Worm (Caenorhabditis elegans) whole organism, L1 larva: Measurements from ENCODE around the gene str-188.

Source experiments
- C04F5.9 ChIP-seq: sonication (generic microtip); optimal IDR thresholded peaks from 2 replicates; lab custom pipeline; 2016; ENCODE audit warnings: missing genetic modification characterization, missing compliant biosample characterization
- C16A3.4 ChIP-seq: fragments of 150-350 bp; optimal IDR thresholded peaks from 2 replicates; lab custom pipeline; 2014; ENCODE audit warnings: missing biosample characterization, missing genetic modification characterization
- C34B4.2 ChIP-seq: sonication (generic microtip); optimal IDR thresholded peaks from 2 replicates; lab custom pipeline; 2017; ENCODE audit warnings: mild to moderate bottlenecking, missing genetic modification characterization, missing compliant biosample characterization
- Y116A8C.19 ChIP-seq: sonication (generic microtip); optimal IDR thresholded peaks from 2 replicates; lab custom pipeline; 2016; ENCODE audit warnings: missing compliant biosample characterization, missing genetic modification characterization, borderline replicate concordance
- alr-1 ChIP-seq: fragments of 200-800 bp; sonication (Bioruptor generic); optimal IDR thresholded peaks from 2 replicates; lab custom pipeline; 2018; ENCODE audit warnings: borderline replicate concordance, mild to moderate bottlenecking, missing genetic modification characterization, missing compliant biosample characterization
- aly-2 ChIP-seq: fragments of 150-350 bp; optimal IDR thresholded peaks from 2 replicates; lab custom pipeline; 2014; ENCODE audit warnings: missing biosample characterization, missing genetic modification characterization
- ama-1 ChIP-seq: fragments of 150-350 bp; optimal IDR thresholded peaks from 2 replicates; lab custom pipeline; 2014
- blmp-1 ChIP-seq: fragments of 150-350 bp; optimal IDR thresholded peaks from 2 replicates; lab custom pipeline; 2014; ENCODE audit warnings: missing biosample characterization, missing genetic modification characterization
- ceh-8 ChIP-seq: fragments of 200-800 bp; sonication (Bioruptor generic); optimal IDR thresholded peaks from 2 replicates; lab custom pipeline; 2018; ENCODE audit warnings: mild to moderate bottlenecking, missing genetic modification characterization, moderate library complexity, missing compliant biosample characterization
- ceh-90 ChIP-seq: sonication (generic microtip); optimal IDR thresholded peaks from 2 replicates; lab custom pipeline; 2016; ENCODE audit warnings: missing genetic modification characterization, missing compliant biosample characterization
- ces-1 ChIP-seq: fragments of 150-350 bp; optimal IDR thresholded peaks from 2 replicates; lab custom pipeline; 2014; ENCODE audit warnings: missing biosample characterization, missing genetic modification reagents, missing genetic modification characterization
- dsc-1 ChIP-seq: sonication (generic microtip); optimal IDR thresholded peaks from 2 replicates; lab custom pipeline; 2016; ENCODE audit warnings: mild to moderate bottlenecking, missing genetic modification characterization, missing compliant biosample characterization
- efl-1 ChIP-seq, 4 experiments: fragments of 150-350 bp; optimal IDR thresholded peaks in 3 of 4; peaks in 1 of 4; 1 replicate in 1 of 4; 2 replicates in 3 of 4; lab custom pipeline; 2014; ENCODE audit warnings: missing biosample characterization in 2 of 4, missing genetic modification characterization in 2 of 4, missing genetic modification reagents in 2 of 4
- elt-2 ChIP-seq: sonication (generic microtip); optimal IDR thresholded peaks from 2 replicates; lab custom pipeline; 2016; ENCODE audit warnings: missing genetic modification characterization, mild to moderate bottlenecking, inconsistent platforms, missing compliant biosample characterization, missing genetic modification reagents
- elt-3 ChIP-seq, 6 experiments: fragments of 150-350 bp in 1 of 6; sonication (generic microtip); optimal IDR thresholded peaks; 2 replicates each; lab custom pipeline; 2017 to 2018; ENCODE audit warnings: missing biosample characterization in 6 of 6, missing genetic modification characterization in 6 of 6, inconsistent platforms in 1 of 6
- grh-1 ChIP-seq: fragments of 200-800 bp; sonication (Bioruptor generic); IDR thresholded peaks from 2 replicates; pipeline ENCODE4 v1.3.6; 2022; ENCODE audit warnings: missing genetic modification reagents, missing genetic modification characterization, missing compliant biosample characterization
- hlh-17 ChIP-seq: fragments of 200-800 bp; sonication (Bioruptor generic); optimal IDR thresholded peaks from 2 replicates; lab custom pipeline; 2018; ENCODE audit warnings: missing genetic modification characterization, mild to moderate bottlenecking, missing compliant biosample characterization, moderate library complexity, borderline replicate concordance
- hlh-4 ChIP-seq: sonication (generic microtip); optimal IDR thresholded peaks from 2 replicates; lab custom pipeline; 2016; ENCODE audit warnings: mild to moderate bottlenecking, missing genetic modification characterization, missing compliant biosample characterization
- hpl-2 ChIP-seq: fragments of 150-350 bp; optimal IDR thresholded peaks from 2 replicates; lab custom pipeline; 2014; ENCODE audit warnings: missing biosample characterization, missing genetic modification reagents, missing genetic modification characterization
- jun-1 ChIP-seq: fragments of 150-350 bp; optimal IDR thresholded peaks from 2 replicates; lab custom pipeline; 2014; ENCODE audit warnings: missing biosample characterization, missing genetic modification reagents, missing genetic modification characterization
- lin-14 ChIP-seq: fragments of 200-800 bp; sonication (Bioruptor generic); optimal IDR thresholded peaks from 2 replicates; lab custom pipeline; 2018; ENCODE audit warnings: mild to moderate bottlenecking, missing genetic modification characterization, moderate library complexity, missing compliant biosample characterization
- lin-15B ChIP-seq: fragments of 150-350 bp; sonication (generic microtip); optimal IDR thresholded peaks from 3 replicates; lab custom pipeline; 2014; ENCODE audit warnings: missing biosample characterization, missing genetic modification characterization
- lin-35 ChIP-seq, 2 experiments: fragments of 150-350 bp; optimal IDR thresholded peaks; 2 replicates each; lab custom pipeline; 2014; ENCODE audit warnings: missing biosample characterization in 2 of 2, missing genetic modification characterization in 2 of 2, missing genetic modification reagents in 2 of 2
- lin-39 ChIP-seq: fragments of 150-350 bp; optimal IDR thresholded peaks from 2 replicates; lab custom pipeline; 2014; ENCODE audit warnings: missing biosample characterization, missing genetic modification reagents, missing genetic modification characterization
- lsy-2 ChIP-seq, 2 experiments: fragments of 150-350 bp; optimal IDR thresholded peaks; 2 replicates each; lab custom pipeline; 2014; ENCODE audit warnings: missing biosample characterization in 2 of 2, missing genetic modification characterization in 2 of 2
- mab-9 ChIP-seq: fragments of 200-800 bp; sonication (Bioruptor generic); IDR thresholded peaks from 2 replicates; pipeline ENCODE4 v1.3.6; 2022; ENCODE audit warnings: missing genetic modification reagents, missing genetic modification characterization, missing compliant biosample characterization
- mdl-1 ChIP-seq, 2 experiments: fragments of 150-350 bp; optimal IDR thresholded peaks; 2 replicates each; lab custom pipeline; 2014 to 2017; ENCODE audit warnings: missing biosample characterization in 2 of 2, missing genetic modification characterization in 2 of 2, inconsistent platforms in 1 of 2
- mef-2 ChIP-seq: fragments of 150-350 bp; optimal IDR thresholded peaks from 2 replicates; lab custom pipeline; 2014; ENCODE audit warnings: missing biosample characterization, missing genetic modification characterization
- nhr-19 ChIP-seq: fragments of 200-800 bp; sonication (Bioruptor generic); conservative IDR thresholded peaks from 2 replicates; pipeline ENCODE4 v1.3.6; 2022; ENCODE audit warnings: missing genetic modification characterization, missing compliant biosample characterization
- nhr-20 ChIP-seq: sonication (generic microtip); optimal IDR thresholded peaks from 2 replicates; lab custom pipeline; 2016; ENCODE audit warnings: mild to moderate bottlenecking, missing genetic modification characterization, missing compliant biosample characterization
- nhr-71 ChIP-seq: sonication (generic microtip); optimal IDR thresholded peaks from 2 replicates; lab custom pipeline; 2016; ENCODE audit warnings: mild to moderate bottlenecking, missing genetic modification characterization, moderate library complexity, missing compliant biosample characterization
- nhr-76 ChIP-seq: sonication (generic microtip); optimal IDR thresholded peaks from 2 replicates; lab custom pipeline; 2017; ENCODE audit warnings: missing biosample characterization, missing genetic modification characterization
- nhr-84 ChIP-seq: sonication (generic microtip); optimal IDR thresholded peaks from 2 replicates; lab custom pipeline; 2017; ENCODE audit warnings: missing biosample characterization, missing genetic modification characterization
- nhr-85 ChIP-seq: sonication (generic microtip); peaks from one replicate; lab custom pipeline; 2016; ENCODE audit warnings: missing genetic modification characterization, inconsistent platforms, missing compliant biosample characterization
- nhr-90 ChIP-seq: sonication (generic microtip); optimal IDR thresholded peaks from 2 replicates; lab custom pipeline; 2016; ENCODE audit warnings: mild to moderate bottlenecking, missing genetic modification characterization, missing compliant biosample characterization; ENCODE audit not compliant: poor library complexity
- pax-3 ChIP-seq: fragments of 200-800 bp; sonication (Bioruptor generic); optimal IDR thresholded peaks from 2 replicates; lab custom pipeline; 2018; ENCODE audit warnings: mild to moderate bottlenecking, missing genetic modification characterization, moderate library complexity, missing compliant biosample characterization
- skn-1 ChIP-seq: fragments of 150-350 bp; optimal IDR thresholded peaks from 2 replicates; lab custom pipeline; 2014; ENCODE audit warnings: missing biosample characterization, missing genetic modification characterization
- snpc-4 ChIP-seq: fragments of 150-350 bp; optimal IDR thresholded peaks from 2 replicates; lab custom pipeline; 2014; ENCODE audit warnings: missing biosample characterization, missing genetic modification characterization
- snu-23 ChIP-seq: sonication (generic microtip); optimal IDR thresholded peaks from 2 replicates; lab custom pipeline; 2016; ENCODE audit warnings: missing genetic modification characterization, missing compliant biosample characterization
- sup-37 ChIP-seq: fragments of 200-800 bp; sonication (Bioruptor generic); optimal IDR thresholded peaks from 2 replicates; lab custom pipeline; 2018; ENCODE audit warnings: mild to moderate bottlenecking, missing genetic modification characterization, missing compliant biosample characterization
- swsn-7 ChIP-seq: sonication (generic microtip); optimal IDR thresholded peaks from 2 replicates; lab custom pipeline; 2016; ENCODE audit warnings: missing genetic modification characterization, missing compliant biosample characterization
- tbx-2 ChIP-seq: sonication (generic microtip); optimal IDR thresholded peaks from 2 replicates; lab custom pipeline; 2016; ENCODE audit warnings: missing genetic modification characterization, missing compliant biosample characterization
- unc-130 ChIP-seq: fragments of 150-350 bp; optimal IDR thresholded peaks from 2 replicates; lab custom pipeline; 2017; ENCODE audit warnings: missing biosample characterization, missing genetic modification characterization, inconsistent platforms
- unc-30 ChIP-seq: sonication (generic microtip); optimal IDR thresholded peaks from 2 replicates; lab custom pipeline; 2017; ENCODE audit warnings: missing biosample characterization, missing genetic modification characterization
- unc-98 ChIP-seq: fragments of 200-800 bp; sonication (Bioruptor generic); IDR thresholded peaks from 2 replicates; pipeline ENCODE4 v1.3.6; 2022; ENCODE audit warnings: missing genetic modification characterization, missing compliant biosample characterization
- zag-1 ChIP-seq: fragments of 150-350 bp; optimal IDR thresholded peaks from 2 replicates; lab custom pipeline; 2014; ENCODE audit warnings: missing biosample characterization, missing genetic modification characterization
- ztf-4 ChIP-seq: fragments of 150-350 bp; optimal IDR thresholded peaks from 2 replicates; lab custom pipeline; 2014; ENCODE audit warnings: missing biosample characterization, missing genetic modification characterization

Gene str-188

ce11 chrV:9738077-9738705, 21.7 kb downstream of the str-188 start:
- TF ChIP-seq hlh-4 (tag; lab: Kevin White, UChicago) (no peak), ceh-90 (tag; lab: Kevin White, UChicago) (no peak), mdl-1 (tag; optimal IDR thresholded peaks at IDR 0.05; lab: Kevin White, UChicago) (no peak), zag-1 (no peak), hpl-2 (no peak), lin-14 (GFP tag; lab: Kevin White, UChicago) (no peak), elt-2 (tag; lab: Kevin White, UChicago) (peak; percentile 56), C34B4.2 (tag; lab: Kevin White, UChicago) (no peak), pax-3 (tag; lab: Kevin White, UChicago) (no peak), ces-1 (GFP tag; lab: Kevin White, UChicago) (no peak), efl-1 (optimal IDR thresholded peaks at IDR 0.05; lab: Kevin White, UChicago) (no peak), efl-1 (GFP tag; optimal IDR thresholded peaks at IDR 0.05 in 1 of 2; lab: Kevin White, UChicago) (peak in 1 of 2 experiments; percentile 73), nhr-76 (tag; lab: Kevin White, UChicago) (no peak), skn-1 (tag; lab: Kevin White, UChicago) (no peak), mab-9 (GFP tag; lab: Robert Waterston, UW) (no peak), ama-1 (lab: Kevin White, UChicago) (no peak), mef-2 (no peak)

- TF ChIP-seq elt-2 (tag; lab: Kevin White, UChicago) (no peak), ceh-8 (GFP tag; lab: Kevin White, UChicago) (no peak), nhr-84 (no peak), alr-1 (tag; lab: Kevin White, UChicago) (no peak), ces-1 (GFP tag; lab: Kevin White, UChicago) (no peak), C04F5.9 (tag; lab: Kevin White, UChicago) (no peak), lin-39 (tag; lab: Kevin White, UChicago) (no peak), dsc-1 (tag; lab: Kevin White, UChicago) (no peak), mef-2 (no peak), swsn-7 (tag; lab: Kevin White, UChicago) (no peak), nhr-19 (GFP tag; lab: Robert Waterston, UW) (no peak), lin-15B (no peak), sup-37 (GFP tag; lab: Kevin White, UChicago) (no peak), ceh-90 (tag; lab: Kevin White, UChicago) (no peak), snpc-4 (tag; lab: Kevin White, UChicago) (no peak), nhr-71 (tag; lab: Kevin White, UChicago) (no peak), lin-14 (GFP tag; lab: Kevin White, UChicago) (no peak), C16A3.4 (tag; lab: Kevin White, UChicago) (no peak), unc-30 (no peak)
Measured at ce11 chrV:9739402-9739801, 22.9 kb downstream of the str-188 start, which contains the start of gene marc-1. marc-1 (plus strand) TSS chrV:9739702.

ce11 chrV:9740858-9741257, 24.4 kb downstream of the str-188 start, which contains the start of gene sta-2:
sta-2 (plus strand) TSS chrV:9741206.
- TF ChIP-seq unc-130 (tag; lab: Kevin White, UChicago): peak; percentile 35
- TF ChIP-seq nhr-20 (tag; lab: Kevin White, UChicago): peak; percentile 70
- no peak for TF ChIP-seq ztf-4
- peak; percentile 20 for TF ChIP-seq C16A3.4 (tag; lab: Kevin White, UChicago)
- peak; percentile 86 for TF ChIP-seq blmp-1 (tag; lab: Kevin White, UChicago)
- no peak for TF ChIP-seq aly-2
- TF ChIP-seq nhr-71 (tag; lab: Kevin White, UChicago): peak; percentile 67
- TF ChIP-seq lsy-2 (tag; optimal IDR thresholded peaks at IDR 0.05; lab: Kevin White, UChicago): peak in 1 of 2 experiments; percentile 48
- TF ChIP-seq tbx-2 (tag; lab: Kevin White, UChicago): peak; percentile 47
- TF ChIP-seq sup-37 (GFP tag; lab: Kevin White, UChicago): no peak
- TF ChIP-seq lin-14 (GFP tag; lab: Kevin White, UChicago): peak; percentile 69
- peak; percentile 81 for TF ChIP-seq grh-1
- no peak for TF ChIP-seq hlh-17
- TF ChIP-seq Y116A8C.19 (tag; lab: Kevin White, UChicago): no peak
- TF ChIP-seq efl-1 (optimal IDR thresholded peaks at IDR 0.05; lab: Kevin White, UChicago): no peak
- peak in 1 of 2 experiments; percentile 64 for TF ChIP-seq efl-1 (GFP tag; optimal IDR thresholded peaks at IDR 0.05 in 1 of 2; lab: Kevin White, UChicago)
- peak; percentile 66 for TF ChIP-seq snu-23
- TF ChIP-seq jun-1 (tag; lab: Kevin White, UChicago): no peak
- TF ChIP-seq unc-98: no peak
- TF ChIP-seq nhr-84: no peak
- peak; percentile 26 for TF ChIP-seq nhr-90 (tag; lab: Kevin White, UChicago)
- peak in 1 of 2 experiments; percentile 61 for TF ChIP-seq mdl-1 (tag; optimal IDR thresholded peaks at IDR 0.05; lab: Kevin White, UChicago)
- peak in 1 of 2 experiments; percentile 57 for TF ChIP-seq lin-35 (GFP tag; optimal IDR thresholded peaks at IDR 0.05; lab: Kevin White, UChicago)
- peak in 2 of 6 experiments; percentile 18 to 91 for TF ChIP-seq elt-3 (tag; optimal IDR thresholded peaks at IDR 0.05; lab: Kevin White, UChicago)
- TF ChIP-seq nhr-85 (tag; lab: Kevin White, UChicago): peak; percentile 93
